Fruit fly (Drosophila melanogaster) whole organism, embryonic: Measurements from ENCODE around the gene Golgin84.

ENCODE experiments used
- Atf-2 ChIP-seq: fragments of 200-800 bp; sonication (Bioruptor generic); optimal IDR thresholded peaks from 2 replicates; lab custom pipeline; 2016; ENCODE audit warnings: missing biosample characterization, missing genetic modification characterization
- B-H2 ChIP-seq: fragments of 200-800 bp; sonication (Bioruptor generic); optimal IDR thresholded peaks from 2 replicates; lab custom pipeline; 2018; ENCODE audit warnings: missing biosample characterization, mild to moderate bottlenecking, missing genetic modification characterization
- CG30403 ChIP-seq: fragments of 200-800 bp; sonication (Bioruptor generic); optimal IDR thresholded peaks from 3 replicates; lab custom pipeline; 2016; ENCODE audit warnings: missing biosample characterization, missing genetic modification characterization
- CG42726 ChIP-seq: fragments of 200-800 bp; sonication (Bioruptor generic); IDR thresholded peaks from 2 replicates; pipeline ENCODE4 v1.3.6; 2022; ENCODE audit warnings: missing biosample characterization, missing genetic modification characterization; ENCODE audit not compliant: partially characterized antibody
- jumu ChIP-seq: fragments of 200-800 bp; sonication (Bioruptor generic); optimal IDR thresholded peaks from 3 replicates; lab custom pipeline; 2016; ENCODE audit warnings: missing biosample characterization, missing genetic modification characterization

Gene Golgin84

dm6 chr3R:24318217-24319082, 39.3 kb downstream of the Golgin84 start, which contains the start of the genes Nab2 and BRWD3 (continued):
- TF ChIP-seq B-H2 (no peak), CG42726 (GFP tag; lab: Robert Waterston, UW) (peak; percentile 81), CG30403 (GFP tag; lab: Kevin White, UChicago) (peak; percentile 73), Atf-2 (GFP tag; lab: Kevin White, UChicago) (no peak), jumu (GFP tag; lab: Kevin White, UChicago) (no peak)
